Fruit fly (Drosophila melanogaster) whole organism, embryonic: ENCODE data around the gene CG43293.

ENCODE experiments used
- Aef1 ChIP-seq: fragments of 200-800 bp; sonication (Bioruptor generic); IDR thresholded peaks from 3 replicates; pipeline ENCODE4 v1.3.6; 2022; ENCODE audit warnings: missing biosample characterization, missing genetic modification characterization
- CG11085 ChIP-seq: fragments of 200-800 bp; sonication (Bioruptor generic); IDR thresholded peaks from 2 replicates; pipeline ENCODE4 v1.3.6; 2022; ENCODE audit warnings: missing biosample characterization, missing genetic modification characterization
- CG11504 ChIP-seq: fragments of 200-800 bp; sonication (Bioruptor generic); optimal IDR thresholded peaks from 3 replicates; lab custom pipeline; 2019; ENCODE audit warnings: missing biosample characterization, mild to moderate bottlenecking, missing genetic modification characterization, moderate library complexity
- CG12236 ChIP-seq: fragments of 200-800 bp; sonication (Bioruptor generic); optimal IDR thresholded peaks from 2 replicates; lab custom pipeline; 2016; ENCODE audit warnings: missing biosample characterization, missing genetic modification characterization
- CG13296 ChIP-seq: fragments of 200-800 bp; sonication (Bioruptor generic); optimal IDR thresholded peaks from 3 replicates; lab custom pipeline; 2018; ENCODE audit warnings: missing biosample characterization, mild to moderate bottlenecking, missing genetic modification characterization
- CG14014 ChIP-seq: fragments of 200-800 bp; sonication (Bioruptor generic); IDR thresholded peaks from 2 replicates; pipeline ENCODE4 v1.3.6; 2022; ENCODE audit warnings: missing biosample characterization, missing genetic modification characterization
- CG15011 ChIP-seq: fragments of 200-800 bp; sonication (Bioruptor generic); optimal IDR thresholded peaks from 3 replicates; lab custom pipeline; 2018; ENCODE audit warnings: missing biosample characterization, mild to moderate bottlenecking, missing genetic modification characterization
- CG15514 ChIP-seq: fragments of 200-800 bp; sonication (Bioruptor generic); optimal IDR thresholded peaks from 3 replicates; lab custom pipeline; 2017; ENCODE audit warnings: missing biosample characterization, missing genetic modification characterization, mild to moderate bottlenecking, moderate library complexity, missing genetic modification reagents
- CG15696 ChIP-seq: fragments of 200-800 bp; sonication (Bioruptor generic); optimal IDR thresholded peaks from 2 replicates; lab custom pipeline; 2019; ENCODE audit warnings: missing biosample characterization, mild to moderate bottlenecking, missing genetic modification characterization, moderate library complexity
- CG17829 ChIP-seq: fragments of 200-800 bp; optimal IDR thresholded peaks from 2 replicates; lab custom pipeline; 2019; ENCODE audit warnings: missing biosample characterization, mild to moderate bottlenecking, missing genetic modification characterization, moderate library complexity
- CG17912 ChIP-seq: fragments of 200-800 bp; sonication (Bioruptor generic); optimal IDR thresholded peaks from 2 replicates; lab custom pipeline; 2018; ENCODE audit warnings: missing biosample characterization, mild to moderate bottlenecking, missing genetic modification characterization
- CG18011 ChIP-seq: fragments of 200-800 bp; sonication (Bioruptor generic); optimal IDR thresholded peaks from 2 replicates; lab custom pipeline; 2017; ENCODE audit warnings: missing biosample characterization, missing genetic modification characterization, mild to moderate bottlenecking, moderate library complexity, missing genotype
- CG18619 ChIP-seq: fragments of 200-800 bp; sonication (Bioruptor generic); optimal IDR thresholded peaks from 3 replicates; lab custom pipeline; 2017; ENCODE audit warnings: missing biosample characterization, mild to moderate bottlenecking, missing genetic modification characterization
- CG2199 ChIP-seq: fragments of 200-800 bp; sonication (Bioruptor generic); IDR thresholded peaks from 3 replicates; pipeline ENCODE4 v1.3.6; 2022; ENCODE audit warnings: missing biosample characterization, missing genetic modification characterization
- CG30403 ChIP-seq: fragments of 200-800 bp; sonication (Bioruptor generic); optimal IDR thresholded peaks from 3 replicates; lab custom pipeline; 2016; ENCODE audit warnings: missing biosample characterization, missing genetic modification characterization
- CG31224 ChIP-seq: fragments of 200-800 bp; sonication (Bioruptor generic); IDR thresholded peaks from 2 replicates; pipeline ENCODE4 v1.3.6; 2022; ENCODE audit warnings: missing biosample characterization, missing genetic modification characterization
- CG34376 ChIP-seq: fragments of 200-800 bp; sonication (Bioruptor generic); optimal IDR thresholded peaks from 2 replicates; lab custom pipeline; 2018; ENCODE audit warnings: missing biosample characterization, mild to moderate bottlenecking, missing genetic modification characterization
- CG4328 ChIP-seq: fragments of 200-800 bp; sonication (Bioruptor generic); optimal IDR thresholded peaks from 3 replicates; lab custom pipeline; 2017; ENCODE audit warnings: missing biosample characterization, missing genetic modification reagents, missing genetic modification characterization
- CG4360 ChIP-seq: fragments of 200-800 bp; sonication (Bioruptor generic); IDR thresholded peaks from 2 replicates; pipeline ENCODE4 v1.3.6; 2022; ENCODE audit warnings: missing biosample characterization, missing genetic modification characterization
- CG43689 ChIP-seq: fragments of 200-800 bp; sonication (Bioruptor generic); IDR thresholded peaks from 2 replicates; pipeline ENCODE4 v1.3.6; 2022; ENCODE audit warnings: missing biosample characterization, missing genetic modification characterization
- CG8765 ChIP-seq: fragments of 200-800 bp; sonication (Bioruptor generic); IDR thresholded peaks from 2 replicates; pipeline ENCODE4 v1.3.6; 2022; ENCODE audit warnings: missing biosample characterization, missing genetic modification characterization
- CG9817 ChIP-seq: fragments of 200-800 bp; sonication (Bioruptor generic); optimal IDR thresholded peaks from 2 replicates; lab custom pipeline; 2018; ENCODE audit warnings: missing biosample characterization, mild to moderate bottlenecking, missing genetic modification characterization, moderate library complexity
- Camta ChIP-seq: fragments of 200-800 bp; sonication (Bioruptor generic); optimal IDR thresholded peaks from 2 replicates; lab custom pipeline; 2016; ENCODE audit warnings: missing biosample characterization, missing genetic modification characterization
- Fer3 ChIP-seq: fragments of 200-800 bp; sonication (Bioruptor generic); optimal IDR thresholded peaks from 2 replicates; lab custom pipeline; 2018; ENCODE audit warnings: missing biosample characterization, mild to moderate bottlenecking, missing genetic modification characterization, moderate library complexity
- Gug ChIP-seq: fragments of 200-800 bp; sonication (Bioruptor generic); IDR thresholded peaks from 4 replicates; pipeline ENCODE4 v1.3.6; 2022; ENCODE audit warnings: missing biosample characterization, missing genetic modification characterization
- HmgZ ChIP-seq: fragments of 200-800 bp; sonication (Bioruptor generic); optimal IDR thresholded peaks from 2 replicates; lab custom pipeline; 2018; ENCODE audit warnings: missing biosample characterization, mild to moderate bottlenecking, missing genetic modification characterization
- Hmr ChIP-seq: fragments of 200-800 bp; sonication (Bioruptor generic); optimal IDR thresholded peaks from 3 replicates; lab custom pipeline; 2017; ENCODE audit warnings: mild to moderate bottlenecking, missing biosample characterization, missing genetic modification reagents, missing genetic modification characterization
- Mad ChIP-seq: fragments of 200-800 bp; sonication (Bioruptor generic); optimal IDR thresholded peaks from 2 replicates; lab custom pipeline; 2016; ENCODE audit warnings: missing biosample characterization, missing genetic modification characterization
- Max ChIP-seq: fragments of 200-800 bp; sonication (Bioruptor generic); optimal IDR thresholded peaks from 2 replicates; lab custom pipeline; 2016; ENCODE audit warnings: missing biosample characterization, mild to moderate bottlenecking, missing genetic modification characterization
- NfI ChIP-seq: fragments of 200-800 bp; sonication (Bioruptor generic); optimal IDR thresholded peaks from 3 replicates; lab custom pipeline; 2018; ENCODE audit warnings: missing biosample characterization, mild to moderate bottlenecking, missing genetic modification characterization, moderate library complexity
- TFAM ChIP-seq: fragments of 200-800 bp; sonication (Bioruptor generic); optimal IDR thresholded peaks from 2 replicates; lab custom pipeline; 2017; ENCODE audit warnings: missing biosample characterization, missing genetic modification characterization, inconsistent platforms
- caup ChIP-seq: fragments of 200-800 bp; sonication (Bioruptor generic); optimal IDR thresholded peaks from 3 replicates; lab custom pipeline; 2017; ENCODE audit warnings: missing biosample characterization, mild to moderate bottlenecking, missing genetic modification characterization, moderate library complexity; ENCODE audit not compliant: severe bottlenecking
- ci ChIP-seq: fragments of 200-800 bp; sonication (Bioruptor generic); IDR thresholded peaks from 3 replicates; pipeline ENCODE4 v1.3.6; 2022; ENCODE audit warnings: missing biosample characterization, missing genetic modification characterization
- crc ChIP-seq: fragments of 200-800 bp; sonication (Bioruptor generic); optimal IDR thresholded peaks from 2 replicates; lab custom pipeline; 2016; ENCODE audit warnings: missing biosample characterization, missing genetic modification characterization
- dm ChIP-seq: fragments of 200-800 bp; sonication (Bioruptor generic); optimal IDR thresholded peaks from 3 replicates; lab custom pipeline; 2016; ENCODE audit warnings: missing biosample characterization, missing genetic modification characterization
- dmrt99B ChIP-seq: fragments of 200-800 bp; sonication (Bioruptor generic); optimal IDR thresholded peaks from 2 replicates; lab custom pipeline; 2018; ENCODE audit warnings: missing biosample characterization, mild to moderate bottlenecking, missing genetic modification characterization, moderate library complexity
- exex ChIP-seq: fragments of 200-800 bp; sonication (Bioruptor generic); optimal IDR thresholded peaks from 4 replicates; lab custom pipeline; 2018; ENCODE audit warnings: missing biosample characterization, mild to moderate bottlenecking, missing genetic modification characterization, moderate library complexity
- h ChIP-seq: fragments of >200 bp; optimal IDR thresholded peaks from 2 replicates; lab custom pipeline; 2017
- her ChIP-seq: fragments of 200-800 bp; sonication (Bioruptor generic); optimal IDR thresholded peaks from 2 replicates; lab custom pipeline; 2016; ENCODE audit warnings: missing biosample characterization, missing genetic modification characterization
- kah ChIP-seq: fragments of 200-800 bp; sonication (Bioruptor generic); optimal IDR thresholded peaks from 2 replicates; lab custom pipeline; 2018; ENCODE audit warnings: missing biosample characterization, mild to moderate bottlenecking, missing genetic modification characterization
- maf-S ChIP-seq: fragments of 200-800 bp; sonication (Bioruptor generic); optimal IDR thresholded peaks from 2 replicates; lab custom pipeline; 2016; ENCODE audit warnings: missing biosample characterization, missing genetic modification characterization
- odd ChIP-seq: fragments of 200-800 bp; sonication (Bioruptor generic); optimal IDR thresholded peaks from 2 replicates; lab custom pipeline; 2017; ENCODE audit warnings: missing biosample characterization, mild to moderate bottlenecking, missing genetic modification characterization
- org-1 ChIP-seq: fragments of 200-800 bp; sonication (Bioruptor generic); optimal IDR thresholded peaks from 2 replicates; lab custom pipeline; 2017; ENCODE audit warnings: missing biosample characterization, missing genetic modification characterization
- repo ChIP-seq: fragments of 200-800 bp; sonication (Bioruptor generic); optimal IDR thresholded peaks from 2 replicates; lab custom pipeline; 2016; ENCODE audit warnings: missing biosample characterization, missing genetic modification characterization
- run ChIP-seq: fragments of 200-800 bp; sonication (Bioruptor generic); optimal IDR thresholded peaks from 3 replicates; lab custom pipeline; 2018; ENCODE audit warnings: missing biosample characterization, mild to moderate bottlenecking, missing genetic modification characterization
- sens ChIP-seq: fragments of 200-800 bp; sonication (Bioruptor generic); peaks from one replicate; lab custom pipeline; 2016; ENCODE audit warnings: missing biosample characterization, missing genetic modification characterization
- so ChIP-seq: fragments of 200-800 bp; sonication (Bioruptor generic); IDR thresholded peaks from 3 replicates; pipeline ENCODE4 v1.3.6; 2022; ENCODE audit warnings: missing biosample characterization, missing genetic modification characterization
- stc ChIP-seq: fragments of 200-800 bp; sonication (Bioruptor generic); IDR thresholded peaks from 2 replicates; pipeline ENCODE4 v1.3.6; 2022; ENCODE audit warnings: missing biosample characterization, missing genetic modification characterization
- trem ChIP-seq: fragments of 200-800 bp; optimal IDR thresholded peaks from 3 replicates; lab custom pipeline; 2019; ENCODE audit warnings: missing biosample characterization, mild to moderate bottlenecking, missing genetic modification characterization, moderate library complexity
- vvl ChIP-seq: fragments of 200-800 bp; sonication (Bioruptor generic); IDR thresholded peaks from 2 replicates; pipeline ENCODE4 v1.3.6; 2022; ENCODE audit warnings: missing biosample characterization, missing genetic modification characterization

The CG43293 gene

DNA sequence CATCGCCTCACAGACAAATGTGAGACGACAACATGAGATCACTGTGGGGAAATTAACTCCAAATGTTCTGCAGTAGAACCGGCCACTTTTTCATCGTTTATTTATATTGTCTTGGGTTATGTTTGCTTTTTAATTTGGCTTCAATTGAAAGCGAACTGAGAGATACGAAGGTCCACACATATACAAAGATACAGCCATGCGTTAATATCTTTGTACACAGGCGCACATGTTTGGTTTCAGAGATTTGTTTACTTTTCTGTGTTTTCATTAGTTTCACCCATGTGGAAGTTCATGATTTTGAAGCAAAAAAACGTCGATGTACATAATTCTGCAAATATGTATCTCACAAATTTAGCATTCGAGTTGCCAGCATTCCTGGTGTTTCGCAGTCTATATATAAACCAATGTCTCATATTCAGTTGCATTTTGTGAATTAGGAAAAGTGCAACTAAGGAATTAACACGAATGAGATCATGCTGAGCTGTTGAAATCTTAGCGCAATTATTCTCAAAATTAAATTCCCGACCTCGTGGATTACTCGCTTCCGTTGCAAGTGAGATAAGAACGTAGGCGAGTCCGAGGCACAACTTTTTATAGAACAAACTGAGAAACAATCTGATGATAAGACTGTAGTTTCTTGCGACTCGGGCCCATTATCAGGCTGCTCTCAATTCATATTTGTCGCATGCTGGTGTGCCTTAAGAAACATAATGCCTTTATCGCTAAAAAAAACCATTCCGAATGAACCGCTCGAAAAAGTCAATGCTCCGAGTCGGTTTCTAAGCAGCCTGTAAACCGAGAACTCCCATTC is 31.2 kb downstream of the CG43293 start (continued):
- no peak for TF ChIP-seq so (GFP tag; lab: Robert Waterston, UW)
- no peak for TF ChIP-seq h (lab: Kevin White, UChicago)
- TF ChIP-seq CG4360, result no peak
- TF ChIP-seq CG18619 (GFP tag; lab: Kevin White, UChicago), result peak; percentile 42
- peak; percentile 62 for TF ChIP-seq CG15011 (GFP tag; lab: Kevin White, UChicago)
- no peak for TF ChIP-seq CG17912
- peak; percentile 16 for TF ChIP-seq TFAM (GFP tag; lab: Kevin White, UChicago)
- TF ChIP-seq CG31224 (GFP tag; lab: Robert Waterston, UW), result no peak
- TF ChIP-seq dm, result peak; percentile 0
- TF ChIP-seq CG15514 (GFP tag; lab: Kevin White, UChicago), result peak; percentile 56
- TF ChIP-seq her (GFP tag; lab: Kevin White, UChicago), result no peak
- TF ChIP-seq CG30403 (GFP tag; lab: Kevin White, UChicago), result no peak
- TF ChIP-seq crc, result no peak
- TF ChIP-seq trem (tag; lab: Kevin White, UChicago), result peak; percentile 28
- 0 out of 3 replicates have a peak, but pooled peaks have one; percentile 55 for TF ChIP-seq ci
- TF ChIP-seq exex (tag; lab: Kevin White, UChicago), result no peak
- no peak; the same call in 1 of the 2 replicates for TF ChIP-seq CG14014 (GFP tag; lab: Robert Waterston, UW)
- TF ChIP-seq sens, result no peak
- TF ChIP-seq caup (GFP tag; lab: Kevin White, UChicago), result peak; percentile 61
- no peak for TF ChIP-seq Aef1 (GFP tag; lab: Robert Waterston, UW)
- TF ChIP-seq Hmr (GFP tag; lab: Kevin White, UChicago), result no peak
- no peak for TF ChIP-seq Mad (GFP tag; lab: Kevin White, UChicago)
- TF ChIP-seq dmrt99B (tag; lab: Kevin White, UChicago), result no peak
- TF ChIP-seq run (tag; lab: Kevin White, UChicago), result peak; percentile 46
- no peak for TF ChIP-seq CG13296
- peak; percentile 10 for TF ChIP-seq CG9817 (tag; lab: Kevin White, UChicago)
- TF ChIP-seq kah (GFP tag; lab: Kevin White, UChicago), result peak; percentile 55
- TF ChIP-seq CG4328 (GFP tag; lab: Kevin White, UChicago), result peak; percentile 57
- TF ChIP-seq Max (GFP tag; lab: Kevin White, UChicago), result peak; percentile 23
- no peak for TF ChIP-seq Gug (GFP tag; lab: Robert Waterston, UW)
- TF ChIP-seq org-1 (GFP tag; lab: Kevin White, UChicago), result peak; percentile 52
- TF ChIP-seq CG8765, result no peak
- no peak for TF ChIP-seq CG11085 (GFP tag; lab: Robert Waterston, UW)
- no peak for TF ChIP-seq CG17829 (tag; lab: Kevin White, UChicago)
- no peak for TF ChIP-seq CG43689 (GFP tag; lab: Robert Waterston, UW)
- TF ChIP-seq Fer3, result peak; percentile 49
- no peak for TF ChIP-seq Camta (GFP tag; lab: Kevin White, UChicago)
- TF ChIP-seq CG15696 (tag; lab: Kevin White, UChicago), result peak; percentile 93
- no peak for TF ChIP-seq vvl
- no peak for TF ChIP-seq CG11504 (tag; lab: Kevin White, UChicago)
- TF ChIP-seq maf-S (GFP tag; lab: Kevin White, UChicago), result no peak
- TF ChIP-seq CG34376 (GFP tag; lab: Kevin White, UChicago), result peak; percentile 85
- peak; percentile 49; the same call in 1 of the 3 replicates for TF ChIP-seq CG2199 (GFP tag; lab: Robert Waterston, UW)
- TF ChIP-seq CG12236 (GFP tag; lab: Kevin White, UChicago), result no peak
- TF ChIP-seq CG18011 (GFP tag; lab: Kevin White, UChicago), result no peak
- no peak for TF ChIP-seq NfI
- TF ChIP-seq stc (GFP tag; lab: Robert Waterston, UW), result no peak
- TF ChIP-seq odd (GFP tag; lab: Kevin White, UChicago), result no peak
- TF ChIP-seq repo, result no peak
- peak; percentile 16 for TF ChIP-seq HmgZ (tag; lab: Kevin White, UChicago)
